Worm (Caenorhabditis elegans): ENCODE results near the gene ZK1290.15.

DNA sequence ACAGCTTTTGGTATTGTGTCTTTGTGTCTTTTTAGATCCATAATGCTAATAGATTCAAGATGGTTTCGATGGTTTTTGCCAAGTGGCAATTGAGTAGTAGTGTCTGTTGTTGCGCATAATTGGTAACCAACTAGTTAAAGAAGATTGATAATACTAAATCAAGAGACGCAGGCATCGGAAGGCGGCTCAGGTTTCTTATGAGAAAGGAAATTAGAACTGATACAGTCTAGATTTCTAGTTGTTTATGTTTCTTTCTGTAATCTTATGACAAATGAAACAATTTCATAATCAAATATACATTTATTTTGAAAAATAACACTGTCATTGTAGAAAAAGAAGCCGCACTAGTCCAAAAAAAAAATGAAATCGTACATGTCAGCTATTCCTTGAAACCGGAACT lies 30.4 kb downstream of the ZK1290.15 start, which contains the start of gene ZK1290.10:
- TF ChIP-seq tab-1 (GFP tag; IDR thresholded peaks at IDR 0.05), result no peak
- no peak for TF ChIP-seq ref-1 (GFP tag; conservative IDR thresholded peaks at IDR 0.05)
- TF ChIP-seq ztf-29 (GFP tag; IDR thresholded peaks at IDR 0.05), result no peak
- no peak for TF ChIP-seq flt-1 (GFP tag; IDR thresholded peaks at IDR 0.05)
- TF ChIP-seq med-1 (GFP tag; optimal IDR thresholded peaks at IDR 0.05; ENCODE audit: insufficient read depth), result no peak
- TF ChIP-seq ztf-23 (GFP tag; IDR thresholded peaks at IDR 0.05), result no peak
- TF ChIP-seq klf-2 (GFP tag; conservative IDR thresholded peaks at IDR 0.05), result no peak

All from whole organism, midembryonic.